Fruit fly (Drosophila melanogaster) Kc167 (cell line): ENCODE measurements around the gene CG14125.

ENCODE experiments used
- Myc ChIP-seq: fragments of >200 bp; optimal IDR thresholded peaks from 2 replicates; lab custom pipeline; 2017; ENCODE audit warnings: missing external identifiers
- h ChIP-seq: fragments of >200 bp; optimal IDR thresholded peaks from 3 replicates; lab custom pipeline; 2018; ENCODE audit warnings: missing external identifiers
- psq ChIP-seq: fragments of >200 bp; optimal IDR thresholded peaks from 2 replicates; lab custom pipeline; 2017; ENCODE audit warnings: missing external identifiers

DNA sequence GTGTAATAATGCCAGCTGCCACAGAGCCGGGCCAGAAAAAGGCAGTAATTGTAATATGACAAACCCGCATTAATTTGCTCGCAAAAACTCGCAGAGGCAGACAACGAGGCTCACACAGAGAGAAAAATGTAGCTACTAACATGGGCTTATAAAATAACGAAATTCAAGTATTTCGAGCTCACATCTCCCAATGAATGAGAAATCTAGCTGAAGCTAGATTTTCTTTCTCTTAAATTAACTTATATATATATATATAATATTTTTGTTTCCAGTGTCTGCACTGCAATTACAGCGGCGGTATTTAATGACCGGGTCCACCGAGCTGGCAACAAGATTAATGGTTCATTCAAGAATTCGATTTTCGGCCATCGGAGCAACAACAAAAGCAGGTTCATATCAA is 41.5 kb downstream of the CG14125 start:
- TF ChIP-seq psq (no peak), h (lab: Kevin White, UChicago) (no peak), Myc (no peak)
